Fruit fly (Drosophila melanogaster): ENCODE results near the gene Lim3.
A peak's percentile ranks its signal among the peaks of the same experiment; 100 is the strongest.

Lim3 gene

dm6 chr2L:19111729-19112128, 3.5 kb upstream of the Lim3 start:
- TF ChIP-seq fkh (GFP tag; optimal IDR thresholded peaks at IDR 0.05) (peak; percentile 11), Hr39 (GFP tag; optimal IDR thresholded peaks at IDR 0.05) (no peak), fd85E (GFP tag; optimal IDR thresholded peaks at IDR 0.05) (no peak), Lpt (GFP tag; optimal IDR thresholded peaks at IDR 0.05) (peak; percentile 16), CG6163 (GFP tag; IDR thresholded peaks at IDR 0.05) (peak; percentile 53; the same call in 2 of the 3 replicates), CG8119 (GFP tag; IDR thresholded peaks at IDR 0.05) (peak; percentile 55), CG15336 (GFP tag; IDR thresholded peaks at IDR 0.05) (peak; percentile 22; the same call in 1 of the 2 replicates), CG1621 (tag; optimal IDR thresholded peaks at IDR 0.05) (peak; percentile 8), dsx (GFP tag; optimal IDR thresholded peaks at IDR 0.05; ENCODE audit: poor library complexity, severe bottlenecking) (peak; percentile 84)

- TF ChIP-seq CG11294 (GFP tag; IDR thresholded peaks at IDR 0.05) (no peak), OdsH (GFP tag; optimal IDR thresholded peaks at IDR 0.05) (no peak), fd85E (GFP tag; optimal IDR thresholded peaks at IDR 0.05) (no peak), Ets96B (tag; optimal IDR thresholded peaks at IDR 0.05) (no peak), lz (GFP tag; optimal IDR thresholded peaks at IDR 0.05) (no peak), topi (GFP tag; optimal IDR thresholded peaks at IDR 0.05) (no peak), cyc (GFP tag; optimal IDR thresholded peaks at IDR 0.05) (no peak), esn (GFP tag; optimal IDR thresholded peaks at IDR 0.05) (no peak), CG8119 (GFP tag; IDR thresholded peaks at IDR 0.05) (no peak), CG6808 (GFP tag; optimal IDR thresholded peaks at IDR 0.05) (no peak), CG9139 (GFP tag; optimal IDR thresholded peaks at IDR 0.05) (no peak), Hr4 (GFP tag; optimal IDR thresholded peaks at IDR 0.05) (no peak), spab (GFP tag; optimal IDR thresholded peaks at IDR 0.05) (no peak), dac (GFP tag; optimal IDR thresholded peaks at IDR 0.05) (no peak), CG10631 (GFP tag; optimal IDR thresholded peaks at IDR 0.05) (no peak), Eip75B (GFP tag; optimal IDR thresholded peaks at IDR 0.05) (no peak), CG31627 (GFP tag; optimal IDR thresholded peaks at IDR 0.05) (no peak), Sox102F (GFP tag; optimal IDR thresholded peaks at IDR 0.05) (no peak), eg (GFP tag; IDR thresholded peaks at IDR 0.05) (no peak)
These were observed 2.9 kb upstream of the Lim3 start for dm6 chr2L:19111137-19111536.

- TF ChIP-seq CG11762 (GFP tag; optimal IDR thresholded peaks at IDR 0.05; ENCODE audit: insufficient read depth) (no peak), CG8119 (GFP tag; IDR thresholded peaks at IDR 0.05) (no peak), Eip93F (GFP tag; optimal IDR thresholded peaks at IDR 0.05) (no peak), CG9139 (GFP tag; optimal IDR thresholded peaks at IDR 0.05) (no peak), fkh (GFP tag; optimal IDR thresholded peaks at IDR 0.05) (no peak), CG6792 (GFP tag; optimal IDR thresholded peaks at IDR 0.05) (no peak), CG15336 (GFP tag; IDR thresholded peaks at IDR 0.05) (no peak), net (GFP tag; optimal IDR thresholded peaks at IDR 0.05) (no peak), CG31627 (GFP tag; optimal IDR thresholded peaks at IDR 0.05) (no peak)
These were observed 1.5 kb upstream of the Lim3 start, which contains the start of gene amd for dm6 chr2L:19109625-19110204. Gene amd, plus strand, starts transcription at chr2L:19110154.

dm6 chr2L:19106235-19106634, 2.0 kb downstream of the Lim3 start:
- no peak for TF ChIP-seq CG6854 (GFP tag; optimal IDR thresholded peaks at IDR 0.05)
- TF ChIP-seq topi (GFP tag; optimal IDR thresholded peaks at IDR 0.05), result no peak
- TF ChIP-seq CG4318 (GFP tag; optimal IDR thresholded peaks at IDR 0.05), result no peak
- TF ChIP-seq CG11902 (GFP tag; optimal IDR thresholded peaks at IDR 0.05), result no peak
- TF ChIP-seq CG32006 (GFP tag; optimal IDR thresholded peaks at IDR 0.05), result no peak
- TF ChIP-seq Hr39 (GFP tag; optimal IDR thresholded peaks at IDR 0.05), result no peak
- TF ChIP-seq CG6792 (GFP tag; optimal IDR thresholded peaks at IDR 0.05), result no peak
- no peak for TF ChIP-seq dsx (GFP tag; optimal IDR thresholded peaks at IDR 0.05; ENCODE audit: poor library complexity, severe bottlenecking)
- no peak for TF ChIP-seq CG34406 (GFP tag; optimal IDR thresholded peaks at IDR 0.05)
- TF ChIP-seq esn (GFP tag; optimal IDR thresholded peaks at IDR 0.05), result no peak
- TF ChIP-seq fkh (GFP tag; optimal IDR thresholded peaks at IDR 0.05), result no peak
- no peak for TF ChIP-seq CG31627 (GFP tag; optimal IDR thresholded peaks at IDR 0.05)

All from whole organism, prepupa.